Worm (Caenorhabditis elegans) whole organism, L4/young adult: ENCODE data around the gene M02E1.4.

Experiments
- W03F9.2 ChIP-seq: fragments of 150-350 bp; optimal IDR thresholded peaks from 2 replicates; lab custom pipeline; 2014; ENCODE audit warnings: missing biosample characterization, missing genetic modification characterization
- dao-5 ChIP-seq: sonication (generic microtip); optimal IDR thresholded peaks from 2 replicates; lab custom pipeline; 2016; ENCODE audit warnings: missing genotype, missing genetic modification characterization, moderate library complexity, missing compliant biosample characterization
- him-1 ChIP-seq: sonication (generic microtip); optimal IDR thresholded peaks from 2 replicates; lab custom pipeline; 2016; ENCODE audit warnings: missing genotype, missing genetic modification reagents, missing genetic modification characterization, missing compliant biosample characterization

- TF ChIP-seq W03F9.2 (tag; lab: Kevin White, UChicago): no peak
- no peak for TF ChIP-seq him-1 (tag; lab: Kevin White, UChicago)
- no peak for TF ChIP-seq dao-5 (tag; lab: Kevin White, UChicago)
Observed at ce11 chrX:357792-358191, 44.7 kb downstream of the M02E1.4 start, which contains the start of gene C04E7.1.
